Worm (Caenorhabditis elegans) whole organism, early embryonic: ENCODE data around the gene C46C11.4.

Experiments
- F13C5.2 ChIP-seq: sonication (generic microtip); optimal IDR thresholded peaks from 2 replicates; lab custom pipeline; 2017; ENCODE audit warnings: mild to moderate bottlenecking, missing genetic modification characterization, inconsistent platforms, missing compliant biosample characterization
- ama-1 ChIP-seq: fragments of 150-350 bp; optimal IDR thresholded peaks from 2 replicates; lab custom pipeline; 2014
- ets-7 ChIP-seq: sonication (generic microtip); optimal IDR thresholded peaks from 2 replicates; lab custom pipeline; 2016; ENCODE audit warnings: missing genotype, missing genetic modification characterization, missing compliant biosample characterization
- flt-1 ChIP-seq: fragments of 200-800 bp; sonication (Bioruptor generic); IDR thresholded peaks from 2 replicates; pipeline ENCODE4 v1.3.6; 2022; ENCODE audit warnings: missing genetic modification characterization, missing compliant biosample characterization
- hmbx-1 ChIP-seq: sonication (generic microtip); optimal IDR thresholded peaks from 2 replicates; lab custom pipeline; 2016; ENCODE audit warnings: mild to moderate bottlenecking, missing genetic modification characterization, missing compliant biosample characterization
- hnd-1 ChIP-seq: sonication (generic microtip); optimal IDR thresholded peaks from 2 replicates; lab custom pipeline; 2016; ENCODE audit warnings: missing genetic modification characterization, missing compliant biosample characterization
- tra-4 ChIP-seq: sonication (generic microtip); optimal IDR thresholded peaks from 2 replicates; lab custom pipeline; 2017; ENCODE audit warnings: missing genetic modification characterization, missing compliant biosample characterization

DNA sequence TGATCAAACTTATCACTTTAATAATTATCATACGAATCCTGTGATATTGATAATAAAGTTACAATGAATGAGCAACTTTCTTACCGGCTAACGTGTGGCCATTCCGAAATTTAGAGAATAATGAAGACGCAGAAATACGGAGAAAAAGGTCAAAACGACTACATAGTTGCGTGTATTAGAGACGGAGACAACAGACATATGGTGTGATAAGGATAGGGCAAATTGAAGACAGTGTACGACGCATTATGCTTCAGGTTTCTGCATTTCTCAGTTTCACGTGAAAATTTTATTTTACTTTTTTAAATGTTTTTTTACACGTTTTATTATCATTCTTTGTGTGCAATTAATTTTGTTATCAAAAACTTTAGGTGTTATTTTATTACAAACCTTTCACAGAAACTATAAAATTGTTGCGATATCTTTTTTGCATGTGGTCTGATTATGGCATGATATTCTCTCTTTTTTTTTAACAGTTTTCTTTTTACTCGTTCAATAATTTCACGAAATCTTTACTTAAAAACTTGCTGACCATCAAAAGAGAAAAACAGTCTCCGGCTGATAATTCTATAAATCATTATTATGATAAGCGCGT is 26.3 kb upstream of the C46C11.4 start, which contains the start of gene tmem-135:
- no peak for TF ChIP-seq ama-1 (lab: Kevin White, UChicago)
- no peak for TF ChIP-seq hnd-1
- TF ChIP-seq hmbx-1 (tag; lab: Kevin White, UChicago), result no peak
- TF ChIP-seq F13C5.2 (tag; lab: Kevin White, UChicago), result no peak
- TF ChIP-seq flt-1 (GFP tag; lab: Robert Waterston, UW), result no peak
- no peak for TF ChIP-seq ets-7 (tag; lab: Kevin White, UChicago)
- no peak for TF ChIP-seq tra-4 (tag; lab: Kevin White, UChicago)
